Worm (Caenorhabditis elegans) whole organism, early embryonic: ENCODE measurements around the gene del-8.

Experiments used
- B0310.2 ChIP-seq: sonication (generic microtip); optimal IDR thresholded peaks from 2 replicates; lab custom pipeline; 2016; ENCODE audit warnings: mild to moderate bottlenecking, missing genetic modification characterization, missing compliant biosample characterization
- ama-1 ChIP-seq: fragments of 150-350 bp; optimal IDR thresholded peaks from 2 replicates; lab custom pipeline; 2014
- ceh-36 ChIP-seq: sonication (generic microtip); optimal IDR thresholded peaks from 2 replicates; lab custom pipeline; 2016; ENCODE audit warnings: missing genetic modification characterization, inconsistent platforms, missing compliant biosample characterization
- ets-7 ChIP-seq: sonication (generic microtip); optimal IDR thresholded peaks from 2 replicates; lab custom pipeline; 2016; ENCODE audit warnings: missing genotype, missing genetic modification characterization, missing compliant biosample characterization
- flt-1 ChIP-seq: fragments of 200-800 bp; sonication (Bioruptor generic); IDR thresholded peaks from 2 replicates; pipeline ENCODE4 v1.3.6; 2022; ENCODE audit warnings: missing genetic modification characterization, missing compliant biosample characterization
- hmbx-1 ChIP-seq: sonication (generic microtip); optimal IDR thresholded peaks from 2 replicates; lab custom pipeline; 2016; ENCODE audit warnings: mild to moderate bottlenecking, missing genetic modification characterization, missing compliant biosample characterization
- hmg-4 ChIP-seq: fragments of 200-800 bp; sonication (Bioruptor generic); optimal IDR thresholded peaks from 2 replicates; lab custom pipeline; 2018; ENCODE audit warnings: mild to moderate bottlenecking, missing genetic modification characterization, missing compliant biosample characterization
- scrt-1 ChIP-seq: fragments of 200-800 bp; sonication (Bioruptor generic); IDR thresholded peaks from 2 replicates; pipeline ENCODE4 v1.3.6; 2022; ENCODE audit warnings: missing genetic modification characterization, missing compliant biosample characterization
- sea-1 ChIP-seq: fragments of 200-800 bp; sonication (Bioruptor generic); conservative IDR thresholded peaks from 2 replicates; pipeline ENCODE4 v1.3.6; 2022; ENCODE audit warnings: missing genetic modification characterization, missing compliant biosample characterization
- tbx-37 ChIP-seq: fragments of 200-800 bp; sonication (Bioruptor generic); conservative IDR thresholded peaks from 2 replicates; pipeline ENCODE4 v1.3.6; 2022; ENCODE audit warnings: missing genetic modification reagents, missing genetic modification characterization, missing compliant biosample characterization

DNA sequence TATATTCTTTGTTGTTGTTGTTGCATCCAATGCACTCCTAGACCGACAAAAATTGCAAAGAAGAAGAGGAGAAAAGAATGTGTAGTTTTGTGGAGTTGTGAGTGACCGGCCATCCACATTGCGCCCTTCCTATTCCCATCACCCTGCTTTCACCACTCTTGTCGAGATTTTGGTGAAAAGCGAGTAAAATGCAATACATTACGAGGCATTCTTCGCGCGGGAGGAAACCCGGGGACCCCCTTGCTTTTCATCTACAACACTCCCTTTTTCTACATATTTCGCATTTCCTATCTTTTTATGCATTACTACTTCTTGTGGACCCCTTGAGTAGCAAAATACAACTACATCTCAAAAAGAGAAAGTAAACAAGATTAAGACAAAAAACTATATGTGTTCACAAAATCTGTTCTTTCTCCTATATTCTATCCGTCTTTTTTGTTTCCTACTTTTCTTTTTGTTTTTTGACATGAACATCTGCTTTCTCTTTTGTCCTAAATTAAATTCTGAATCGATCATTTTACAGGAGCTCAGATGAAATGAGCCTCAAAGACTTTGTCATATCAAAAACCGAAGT lies 20.9 kb downstream of the del-8 start, which contains the start of gene C11E4.6:
- TF ChIP-seq ama-1 (no peak), scrt-1 (GFP tag; lab: Robert Waterston, UW) (no peak), hmg-4 (no peak), tbx-37 (GFP tag; lab: Robert Waterston, UW) (no peak), ets-7 (tag; lab: Kevin White, UChicago) (no peak), ceh-36 (tag; lab: Kevin White, UChicago) (no peak), sea-1 (GFP tag; lab: Robert Waterston, UW) (no peak), hmbx-1 (no peak), B0310.2 (tag; lab: Kevin White, UChicago) (no peak), flt-1 (no peak)
